Worm (Caenorhabditis elegans) whole organism, L1 larva: ENCODE results near the gene F49C5.5.

ENCODE experiments used
- ceh-82 ChIP-seq, 3 experiments: fragments of 150-350 bp in 1 of 3; sonication (generic microtip) in 2 of 3; optimal IDR thresholded peaks; 2 replicates each; lab custom pipeline; 2014 to 2017; ENCODE audit warnings: missing biosample characterization in 3 of 3, missing genetic modification characterization in 3 of 3
- fkh-10 ChIP-seq: sonication (generic microtip); optimal IDR thresholded peaks from 2 replicates; lab custom pipeline; 2017; ENCODE audit warnings: missing biosample characterization, missing genetic modification reagents, missing genetic modification characterization
- fos-1 ChIP-seq: fragments of 150-350 bp; optimal IDR thresholded peaks from 2 replicates; lab custom pipeline; 2014; ENCODE audit warnings: missing biosample characterization, missing genetic modification characterization
- pqm-1 ChIP-seq: sonication (generic microtip); optimal IDR thresholded peaks from 3 replicates; lab custom pipeline; 2017; ENCODE audit warnings: missing biosample characterization, missing genetic modification characterization

DNA sequence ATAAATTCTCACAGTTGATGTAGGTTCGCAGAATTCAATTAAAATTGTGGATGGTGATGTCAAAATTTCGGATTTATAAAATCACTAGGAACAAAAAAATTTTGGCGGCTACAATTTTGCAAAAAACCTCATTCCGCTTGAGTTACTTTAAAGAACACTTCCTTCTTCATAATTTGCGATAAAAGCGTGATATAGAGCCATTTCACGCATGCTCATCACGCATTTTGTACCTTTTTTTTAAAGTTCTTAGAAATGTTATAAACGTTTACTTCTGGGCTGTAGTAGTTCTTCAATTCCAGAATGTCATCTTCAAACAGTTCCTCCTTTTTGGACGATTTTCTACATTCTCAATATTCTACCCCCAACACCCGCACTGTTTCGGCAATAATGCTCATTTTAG, 18.4 kb downstream of the F49C5.5 start, which contains the start of gene srx-119:
- no peak for TF ChIP-seq fos-1 (tag; lab: Kevin White, UChicago)
- no peak for TF ChIP-seq ceh-82 (tag; optimal IDR thresholded peaks at IDR 0.05; lab: Kevin White, UChicago)
- TF ChIP-seq pqm-1, result no peak
- no peak for TF ChIP-seq fkh-10
